Worm (Caenorhabditis elegans) whole organism, early embryonic: Measurements from ENCODE around the gene Y54F10AR.2.
"Not testable (repeated sequence)": the region's sequence is repeated elsewhere in the genome, so short reads cannot be mapped to it uniquely, and the experiment has no call there.

Experiments used
- B0310.2 ChIP-seq: sonication (generic microtip); optimal IDR thresholded peaks from 2 replicates; lab custom pipeline; 2016; ENCODE audit warnings: mild to moderate bottlenecking, missing genetic modification characterization, missing compliant biosample characterization
- F13C5.2 ChIP-seq: sonication (generic microtip); optimal IDR thresholded peaks from 2 replicates; lab custom pipeline; 2017; ENCODE audit warnings: mild to moderate bottlenecking, missing genetic modification characterization, inconsistent platforms, missing compliant biosample characterization
- aly-1 ChIP-seq: sonication (generic microtip); optimal IDR thresholded peaks from 2 replicates; lab custom pipeline; 2016; ENCODE audit warnings: missing genetic modification characterization, missing compliant biosample characterization
- ama-1 ChIP-seq: fragments of 150-350 bp; optimal IDR thresholded peaks from 2 replicates; lab custom pipeline; 2014
- ceh-13 ChIP-seq: fragments of 200-800 bp; sonication (Bioruptor generic); optimal IDR thresholded peaks from 2 replicates; lab custom pipeline; 2018; ENCODE audit warnings: mild to moderate bottlenecking, missing genetic modification characterization, missing compliant biosample characterization
- ceh-36 ChIP-seq: sonication (generic microtip); optimal IDR thresholded peaks from 2 replicates; lab custom pipeline; 2016; ENCODE audit warnings: missing genetic modification characterization, inconsistent platforms, missing compliant biosample characterization
- ets-7 ChIP-seq: sonication (generic microtip); optimal IDR thresholded peaks from 2 replicates; lab custom pipeline; 2016; ENCODE audit warnings: missing genotype, missing genetic modification characterization, missing compliant biosample characterization
- flt-1 ChIP-seq: fragments of 200-800 bp; sonication (Bioruptor generic); IDR thresholded peaks from 2 replicates; pipeline ENCODE4 v1.3.6; 2022; ENCODE audit warnings: missing genetic modification characterization, missing compliant biosample characterization
- hmbx-1 ChIP-seq: sonication (generic microtip); optimal IDR thresholded peaks from 2 replicates; lab custom pipeline; 2016; ENCODE audit warnings: mild to moderate bottlenecking, missing genetic modification characterization, missing compliant biosample characterization
- hmg-4 ChIP-seq: fragments of 200-800 bp; sonication (Bioruptor generic); optimal IDR thresholded peaks from 2 replicates; lab custom pipeline; 2018; ENCODE audit warnings: mild to moderate bottlenecking, missing genetic modification characterization, missing compliant biosample characterization
- hnd-1 ChIP-seq: sonication (generic microtip); optimal IDR thresholded peaks from 2 replicates; lab custom pipeline; 2016; ENCODE audit warnings: missing genetic modification characterization, missing compliant biosample characterization
- pes-1 ChIP-seq: fragments of 200-800 bp; sonication (Bioruptor generic); IDR thresholded peaks from 2 replicates; pipeline ENCODE4 v1.3.6; 2022; ENCODE audit warnings: missing genetic modification reagents, missing genetic modification characterization, missing compliant biosample characterization
- scrt-1 ChIP-seq: fragments of 200-800 bp; sonication (Bioruptor generic); IDR thresholded peaks from 2 replicates; pipeline ENCODE4 v1.3.6; 2022; ENCODE audit warnings: missing genetic modification characterization, missing compliant biosample characterization
- sea-1 ChIP-seq: fragments of 200-800 bp; sonication (Bioruptor generic); conservative IDR thresholded peaks from 2 replicates; pipeline ENCODE4 v1.3.6; 2022; ENCODE audit warnings: missing genetic modification characterization, missing compliant biosample characterization
- tbx-11 ChIP-seq: fragments of 200-800 bp; sonication (Bioruptor generic); IDR thresholded peaks from 2 replicates; pipeline ENCODE4 v1.3.6; 2022; ENCODE audit warnings: missing genetic modification characterization, missing compliant biosample characterization
- tbx-37 ChIP-seq: fragments of 200-800 bp; sonication (Bioruptor generic); conservative IDR thresholded peaks from 2 replicates; pipeline ENCODE4 v1.3.6; 2022; ENCODE audit warnings: missing genetic modification reagents, missing genetic modification characterization, missing compliant biosample characterization
- tra-4 ChIP-seq: sonication (generic microtip); optimal IDR thresholded peaks from 2 replicates; lab custom pipeline; 2017; ENCODE audit warnings: missing genetic modification characterization, missing compliant biosample characterization

Y54F10AR.2 gene

ce11 chrIII:2563883-2564282 is 7.5 kb downstream of the Y54F10AR.2 start, which contains the start of gene Y54F10AM.11:
Gene Y54F10AM.11, minus strand, starts transcription at chrIII:2563983.
- TF ChIP-seq ceh-13; aly-1 (tag; lab: Kevin White, UChicago); hnd-1 (tag; lab: Kevin White, UChicago): not testable (repeated sequence)

ce11 chrIII:2563033-2563656 is 8.2 kb downstream of the Y54F10AR.2 start:
- TF ChIP-seq tra-4 (no peak), aly-1 (tag; lab: Kevin White, UChicago) (no peak), tbx-11 (no peak), ceh-13 (no peak), flt-1 (no peak), sea-1 (no peak)

- TF ChIP-seq ama-1 (lab: Kevin White, UChicago) (no peak), B0310.2 (tag; lab: Kevin White, UChicago) (no peak)
Measured at ce11 chrIII:2561410-2561809, 9.9 kb downstream of the Y54F10AR.2 start, which contains the start of gene nhr-239. Gene nhr-239, plus strand, starts transcription at chrIII:2561710.

ce11 chrIII:2560763-2561162 is 10.6 kb downstream of the Y54F10AR.2 start:
- no peak for TF ChIP-seq hmbx-1 (tag; lab: Kevin White, UChicago)
- TF ChIP-seq ceh-13 = no peak
- TF ChIP-seq pes-1 (GFP tag; lab: Robert Waterston, UW) = no peak
- TF ChIP-seq flt-1 = no peak
- TF ChIP-seq tra-4 = no peak
- no peak for TF ChIP-seq ceh-36 (tag; lab: Kevin White, UChicago)
- no peak for TF ChIP-seq F13C5.2 (tag; lab: Kevin White, UChicago)
- TF ChIP-seq scrt-1 = no peak
- no peak for TF ChIP-seq ama-1 (lab: Kevin White, UChicago)

- no peak for TF ChIP-seq hnd-1 (tag; lab: Kevin White, UChicago)
- no peak for TF ChIP-seq pes-1 (GFP tag; lab: Robert Waterston, UW)
- no peak for TF ChIP-seq ama-1 (lab: Kevin White, UChicago)
- no peak for TF ChIP-seq hmg-4
- TF ChIP-seq ets-7 (tag; lab: Kevin White, UChicago) = no peak
- no peak for TF ChIP-seq sea-1
- no peak for TF ChIP-seq B0310.2 (tag; lab: Kevin White, UChicago)
- TF ChIP-seq hmbx-1 (tag; lab: Kevin White, UChicago) = no peak
- no peak for TF ChIP-seq scrt-1
- TF ChIP-seq ceh-36 (tag; lab: Kevin White, UChicago) = no peak
- no peak for TF ChIP-seq tbx-11
- no peak for TF ChIP-seq F13C5.2 (tag; lab: Kevin White, UChicago)
- TF ChIP-seq aly-1 (tag; lab: Kevin White, UChicago) = no peak
- no peak for TF ChIP-seq ceh-13
Measured at ce11 chrIII:2553579-2553978, 17.8 kb downstream of the Y54F10AR.2 start.

ce11 chrIII:2552382-2552781 is 19.0 kb downstream of the Y54F10AR.2 start:
- TF ChIP-seq ets-7 (tag; lab: Kevin White, UChicago) (no peak), ama-1 (lab: Kevin White, UChicago) (no peak), hnd-1 (tag; lab: Kevin White, UChicago) (no peak), F13C5.2 (tag; lab: Kevin White, UChicago) (no peak), sea-1 (no peak), ceh-13 (no peak)

ce11 chrIII:2551981-2552380 is 19.4 kb downstream of the Y54F10AR.2 start:
- TF ChIP-seq ceh-36 (tag; lab: Kevin White, UChicago) (no peak), ets-7 (tag; lab: Kevin White, UChicago) (no peak), hmbx-1 (tag; lab: Kevin White, UChicago) (no peak), sea-1 (no peak), F13C5.2 (tag; lab: Kevin White, UChicago) (no peak), pes-1 (GFP tag; lab: Robert Waterston, UW) (no peak), tbx-37 (GFP tag; lab: Robert Waterston, UW) (no peak)

ce11 chrIII:2549620-2550019 is 21.7 kb downstream of the Y54F10AR.2 start, which contains the start of gene feh-1:
Gene feh-1, plus strand, starts transcription at chrIII:2549920.
- no peak for TF ChIP-seq ama-1 (lab: Kevin White, UChicago)
- no peak for TF ChIP-seq tra-4
- TF ChIP-seq ceh-13 = no peak
- no peak for TF ChIP-seq hmg-4
- no peak for TF ChIP-seq tbx-37 (GFP tag; lab: Robert Waterston, UW)
- no peak for TF ChIP-seq F13C5.2 (tag; lab: Kevin White, UChicago)
- no peak for TF ChIP-seq aly-1 (tag; lab: Kevin White, UChicago)
- no peak for TF ChIP-seq B0310.2 (tag; lab: Kevin White, UChicago)
- no peak for TF ChIP-seq flt-1
- no peak for TF ChIP-seq pes-1 (GFP tag; lab: Robert Waterston, UW)
- no peak for TF ChIP-seq tbx-11
- TF ChIP-seq sea-1 = no peak
- TF ChIP-seq hnd-1 (tag; lab: Kevin White, UChicago) = no peak

- TF ChIP-seq tra-4 (no peak), B0310.2 (tag; lab: Kevin White, UChicago) (no peak), hnd-1 (tag; lab: Kevin White, UChicago) (no peak), ceh-13 (no peak), scrt-1 (no peak)
Measured at ce11 chrIII:2546298-2546697, 25.0 kb downstream of the Y54F10AR.2 start.
